Fruit fly (Drosophila melanogaster): ENCODE data around the gene CG34126.
A peak's percentile ranks its signal among the peaks of the same experiment; 100 is the strongest.

The CG34126 gene

dm6 chr2L:4997401-4998259, 16.2 kb downstream of the CG34126 start:
- peak; percentile 98 for TF ChIP-seq CG8319 (GFP tag; optimal IDR thresholded peaks at IDR 0.05)
- TF ChIP-seq CG15336 (GFP tag; IDR thresholded peaks at IDR 0.05), result peak; percentile 99
- peak; percentile 99 for TF ChIP-seq CG3032 (tag; optimal IDR thresholded peaks at IDR 0.05)
- TF ChIP-seq CG6163 (GFP tag; IDR thresholded peaks at IDR 0.05), result peak; percentile 100
- TF ChIP-seq Hr4 (GFP tag; optimal IDR thresholded peaks at IDR 0.05), result peak; percentile 100
- peak; percentile 95 to 98 for TF ChIP-seq ss (GFP tag; optimal IDR thresholded peaks at IDR 0.05)
- peak; percentile 99 for TF ChIP-seq CG10631 (GFP tag; optimal IDR thresholded peaks at IDR 0.05)
- peak; percentile 99 for TF ChIP-seq CG16779 (tag; optimal IDR thresholded peaks at IDR 0.05)
- peak; percentile 99 for TF ChIP-seq pdm3 (GFP tag; optimal IDR thresholded peaks at IDR 0.05)
- TF ChIP-seq Eip78C (GFP tag), result peak; percentile 100
- peak; percentile 98 for TF ChIP-seq dsx (GFP tag; optimal IDR thresholded peaks at IDR 0.05; ENCODE audit: poor library complexity, severe bottlenecking)
- TF ChIP-seq vri (GFP tag; optimal IDR thresholded peaks at IDR 0.05), result peak; percentile 98
- TF ChIP-seq Sox102F (GFP tag; optimal IDR thresholded peaks at IDR 0.05), result peak; percentile 99
- peak; percentile 98 for TF ChIP-seq fd85E (GFP tag; optimal IDR thresholded peaks at IDR 0.05)
- TF ChIP-seq CG11762 (GFP tag; optimal IDR thresholded peaks at IDR 0.05; ENCODE audit: insufficient read depth), result peak; percentile 99
- peak; percentile 100 for TF ChIP-seq CG32006 (GFP tag; optimal IDR thresholded peaks at IDR 0.05)
- TF ChIP-seq acj6 (GFP tag; optimal IDR thresholded peaks at IDR 0.05), result peak; percentile 99
- TF ChIP-seq CG4318 (GFP tag; optimal IDR thresholded peaks at IDR 0.05), result peak; percentile 99
- TF ChIP-seq CG6854 (GFP tag; optimal IDR thresholded peaks at IDR 0.05), result peak; percentile 98
- TF ChIP-seq Met (GFP tag; optimal IDR thresholded peaks at IDR 0.05), result peak; percentile 99
- TF ChIP-seq CG11294 (GFP tag; IDR thresholded peaks at IDR 0.05), result peak; percentile 99; the same call in 1 of the 2 replicates
- TF ChIP-seq OdsH (GFP tag; optimal IDR thresholded peaks at IDR 0.05), result peak; percentile 99
- TF ChIP-seq CG31627 (GFP tag; optimal IDR thresholded peaks at IDR 0.05), result peak; percentile 99
- peak; percentile 99 for TF ChIP-seq topi (GFP tag; optimal IDR thresholded peaks at IDR 0.05)
- TF ChIP-seq Hr39 (GFP tag; optimal IDR thresholded peaks at IDR 0.05), result peak; percentile 99
- TF ChIP-seq Blimp-1 (GFP tag; optimal IDR thresholded peaks at IDR 0.05), result peak; percentile 97
- TF ChIP-seq CG7368 (GFP tag; optimal IDR thresholded peaks at IDR 0.05), result peak; percentile 99
- peak; percentile 99 for TF ChIP-seq CG6792 (GFP tag; optimal IDR thresholded peaks at IDR 0.05)
- TF ChIP-seq CG34406 (GFP tag; optimal IDR thresholded peaks at IDR 0.05), result peak; percentile 98
- TF ChIP-seq Sox15 (GFP tag; optimal IDR thresholded peaks at IDR 0.05), result peak; percentile 99
- peak; percentile 99 for TF ChIP-seq CG10669 (GFP tag; optimal IDR thresholded peaks at IDR 0.05)
- TF ChIP-seq Lpt (GFP tag; optimal IDR thresholded peaks at IDR 0.05), result peak; percentile 100
- peak; percentile 98 for TF ChIP-seq achi (GFP tag; optimal IDR thresholded peaks at IDR 0.05)
- TF ChIP-seq CG8119 (GFP tag; IDR thresholded peaks at IDR 0.05), result peak; percentile 99
- peak; percentile 99 for TF ChIP-seq dac (GFP tag; optimal IDR thresholded peaks at IDR 0.05)
- peak; percentile 90 for TF ChIP-seq Hr38 (GFP tag; optimal IDR thresholded peaks at IDR 0.05)
- peak; percentile 100 for TF ChIP-seq CG3919 (GFP tag; optimal IDR thresholded peaks at IDR 0.05)
- TF ChIP-seq Eip93F (GFP tag; optimal IDR thresholded peaks at IDR 0.05), result peak; percentile 95
- peak; percentile 99 for TF ChIP-seq spab (GFP tag; optimal IDR thresholded peaks at IDR 0.05)
- peak; percentile 98 for TF ChIP-seq CG6808 (GFP tag; optimal IDR thresholded peaks at IDR 0.05)
- peak; percentile 100 for TF ChIP-seq CG6276 (GFP tag; optimal IDR thresholded peaks at IDR 0.05)
- TF ChIP-seq CG8632 (GFP tag; optimal IDR thresholded peaks at IDR 0.05), result peak; percentile 99
- TF ChIP-seq net (GFP tag; optimal IDR thresholded peaks at IDR 0.05), result peak; percentile 99
- TF ChIP-seq fkh (GFP tag; optimal IDR thresholded peaks at IDR 0.05), result peak; percentile 90
- peak; percentile 99 for TF ChIP-seq eg (GFP tag; IDR thresholded peaks at IDR 0.05)
- peak; percentile 99 for TF ChIP-seq Eip75B (GFP tag; optimal IDR thresholded peaks at IDR 0.05)
- peak; percentile 99 for TF ChIP-seq cyc (GFP tag; optimal IDR thresholded peaks at IDR 0.05)
- TF ChIP-seq esn (GFP tag; optimal IDR thresholded peaks at IDR 0.05), result peak; percentile 99
- TF ChIP-seq fd59A (GFP tag; optimal IDR thresholded peaks at IDR 0.05), result peak; percentile 98
- peak; percentile 99 for TF ChIP-seq Sox14 (GFP tag; optimal IDR thresholded peaks at IDR 0.05)

Measured in whole organism, prepupa.